Fruit fly (Drosophila melanogaster) Kc167 (cell line): ENCODE results near the gene Mhcl.

ENCODE experiments used
- Myc ChIP-seq: fragments of >200 bp; optimal IDR thresholded peaks from 2 replicates; lab custom pipeline; 2017; ENCODE audit warnings: missing external identifiers
- h ChIP-seq: fragments of >200 bp; optimal IDR thresholded peaks from 3 replicates; lab custom pipeline; 2018; ENCODE audit warnings: missing external identifiers
- insv ChIP-seq: fragments of >200 bp; optimal IDR thresholded peaks from 3 replicates; lab custom pipeline; 2018; ENCODE audit warnings: missing external identifiers
- psq ChIP-seq: fragments of >200 bp; optimal IDR thresholded peaks from 2 replicates; lab custom pipeline; 2017; ENCODE audit warnings: missing external identifiers

- TF ChIP-seq insv (lab: Kevin White, UChicago) (no peak), Myc (lab: Kevin White, UChicago) (no peak), h (lab: Kevin White, UChicago) (no peak), psq (lab: Kevin White, UChicago) (no peak)
Measured at dm6 chr3R:16083578-16083977, 15.0 kb downstream of the Mhcl start, which contains the start of gene sxe2.
